Fruit fly (Drosophila melanogaster) whole organism, embryonic: ENCODE results near the gene Cul6.
A peak's percentile ranks its signal among the peaks of the same experiment; 100 is the strongest.

Experiments
- CG11085 ChIP-seq: fragments of 200-800 bp; sonication (Bioruptor generic); IDR thresholded peaks from 2 replicates; pipeline ENCODE4 v1.3.6; 2022; ENCODE audit warnings: missing biosample characterization, missing genetic modification characterization
- Hr39 ChIP-seq: fragments of >200 bp; optimal IDR thresholded peaks from 2 replicates; lab custom pipeline; 2017
- gcm ChIP-seq: fragments of 200-800 bp; sonication (Bioruptor generic); optimal IDR thresholded peaks from 2 replicates; lab custom pipeline; 2019; ENCODE audit warnings: missing biosample characterization, mild to moderate bottlenecking, missing genetic modification characterization, moderate library complexity
- kni ChIP-seq: fragments of 200-800 bp; sonication (Bioruptor generic); optimal IDR thresholded peaks from 3 replicates; lab custom pipeline; 2017; ENCODE audit warnings: mild to moderate bottlenecking, missing biosample characterization, missing genetic modification reagents, missing genetic modification characterization

dm6 chr3L:13017803-13018324 is 6.4 kb upstream of the Cul6 start, which contains the start of the genes mRpL20 and Icmt:
- TF ChIP-seq gcm (GFP tag; lab: Kevin White, UChicago) (peak; percentile 97), kni (GFP tag; lab: Kevin White, UChicago) (no peak), Hr39 (lab: Kevin White, UChicago) (no peak), CG11085 (peak; percentile 94)
